Fruit fly (Drosophila melanogaster) S2 (cell line): ENCODE results near the gene CG6236.

Experiments
- CG8478 ChIP-seq: fragments of >200 bp; optimal IDR thresholded peaks from 2 replicates; lab custom pipeline; 2018
- CTCF ChIP-seq, 2 experiments: fragments of >200 bp; optimal IDR thresholded peaks; 2 replicates each; lab custom pipeline; 2018

- no peak for TF ChIP-seq CTCF (optimal IDR thresholded peaks at IDR 0.05; lab: Kevin White, UChicago)
- no peak for TF ChIP-seq CG8478 (lab: Kevin White, UChicago)
Observed at dm6 chr3R:15375470-15375869, 47.4 kb upstream of the CG6236 start.
